Fruit fly (Drosophila melanogaster): ENCODE results near the gene Msr-110.

The Msr-110 gene

DNA sequence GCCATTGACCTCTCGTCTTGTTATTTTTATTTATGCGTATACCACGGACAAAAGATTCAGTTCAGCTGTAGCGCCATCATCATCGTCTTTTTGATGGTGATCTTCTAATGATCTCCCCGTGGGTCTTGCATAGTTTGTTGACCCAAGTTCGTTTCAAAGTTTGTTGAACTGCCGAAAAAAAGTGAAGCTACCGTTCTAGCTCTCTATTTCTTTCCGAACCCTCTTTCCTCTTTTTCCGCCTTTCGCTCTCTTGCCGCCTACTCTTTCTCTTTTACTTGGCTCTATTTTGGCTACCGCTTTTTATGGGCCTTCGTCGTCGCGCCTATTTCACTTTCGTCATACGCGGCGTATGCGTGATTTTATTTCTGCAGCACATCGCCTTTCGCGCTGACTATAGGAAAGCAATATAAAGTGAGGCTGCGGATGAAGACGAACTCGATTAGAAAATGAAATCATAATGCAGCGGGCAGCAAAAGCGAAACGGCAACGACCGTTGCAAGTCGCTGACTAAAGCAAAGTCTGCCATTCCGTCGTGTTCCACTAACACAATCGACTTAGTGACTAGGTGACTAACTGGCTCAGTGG is 31.7 kb upstream of the Msr-110 start (continued):
- peak; percentile 4 for TF ChIP-seq CG33557 (GFP tag; optimal IDR thresholded peaks at IDR 0.05)
- TF ChIP-seq Nf-YA (GFP tag; IDR thresholded peaks at IDR 0.05): no peak
- TF ChIP-seq Myb (GFP tag; optimal IDR thresholded peaks at IDR 0.05): no peak
- TF ChIP-seq pho (GFP tag; optimal IDR thresholded peaks at IDR 0.05): no peak
- TF ChIP-seq H15 (GFP tag; IDR thresholded peaks at IDR 0.05): no peak
- TF ChIP-seq grau (tag; optimal IDR thresholded peaks at IDR 0.05): no peak
- no peak for TF ChIP-seq ato (GFP tag; IDR thresholded peaks at IDR 0.05; ENCODE audit: partially characterized antibody)
- no peak for TF ChIP-seq toy (GFP tag; IDR thresholded peaks at IDR 0.05)
- no peak for TF ChIP-seq Xrp1 (GFP tag; IDR thresholded peaks at IDR 0.05)
- TF ChIP-seq CG12236 (GFP tag; optimal IDR thresholded peaks at IDR 0.05): no peak
- no peak for TF ChIP-seq sc (optimal IDR thresholded peaks at IDR 0.05)
- TF ChIP-seq sc (GFP tag; optimal IDR thresholded peaks at IDR 0.05): no peak
- no peak for TF ChIP-seq CG16863 (GFP tag; optimal IDR thresholded peaks at IDR 0.05)
- no peak for TF ChIP-seq Atf-2 (GFP tag; optimal IDR thresholded peaks at IDR 0.05)
- no peak for TF ChIP-seq CG10321 (GFP tag; IDR thresholded peaks at IDR 0.05)
- peak; percentile 99 for TF ChIP-seq Blimp-1 (GFP tag; optimal IDR thresholded peaks at IDR 0.05)
- peak; percentile 82 for TF ChIP-seq Ets65A (GFP tag)
- TF ChIP-seq Asciz (GFP tag; optimal IDR thresholded peaks at IDR 0.05): no peak
- TF ChIP-seq CG43689 (GFP tag; IDR thresholded peaks at IDR 0.05): no peak

DNA sequence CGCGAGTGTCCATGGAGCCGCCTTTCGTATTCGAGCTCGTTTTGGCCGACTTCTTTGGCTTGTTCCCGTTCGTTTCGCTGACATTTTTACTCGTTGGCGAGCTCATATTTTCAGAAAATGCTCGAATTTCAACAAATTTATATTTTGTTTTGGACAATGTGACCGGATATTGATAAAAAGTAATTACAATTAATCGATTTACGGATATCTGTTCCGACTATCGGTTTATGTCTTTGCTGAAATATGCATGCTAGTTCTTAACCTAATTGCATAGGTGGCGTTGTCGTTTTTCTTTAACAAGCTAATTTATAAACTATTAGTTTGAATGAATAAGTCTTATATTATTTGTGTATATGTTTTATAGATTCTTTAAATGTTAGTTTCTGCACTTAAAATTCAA is 31.0 kb upstream of the Msr-110 start, which contains the start of gene Eaf6:
Gene Eaf6 (minus strand): TSS at position 173 of the 400 bp plus-strand sequence.
- TF ChIP-seq CG7928 (GFP tag; optimal IDR thresholded peaks at IDR 0.05) (no peak), CG7745 (tag; optimal IDR thresholded peaks at IDR 0.05) (no peak), CG7839 (tag; optimal IDR thresholded peaks at IDR 0.05) (peak; percentile 24), ash1 (GFP tag; optimal IDR thresholded peaks at IDR 0.05) (no peak), Pdp1 (GFP tag; optimal IDR thresholded peaks at IDR 0.05) (no peak), sr (GFP tag; IDR thresholded peaks at IDR 0.05) (no peak), nau (GFP tag; optimal IDR thresholded peaks at IDR 0.05) (no peak), CG2202 (tag; optimal IDR thresholded peaks at IDR 0.05) (no peak), gcm2 (GFP tag; optimal IDR thresholded peaks at IDR 0.05) (no peak), trem (tag; optimal IDR thresholded peaks at IDR 0.05) (peak; percentile 54), Mrtf (GFP tag; IDR thresholded peaks at IDR 0.05) (no peak), CG1792 (GFP tag; optimal IDR thresholded peaks at IDR 0.05) (no peak), fd96Cb (tag; optimal IDR thresholded peaks at IDR 0.05) (no peak), CG2678 (tag; optimal IDR thresholded peaks at IDR 0.05) (no peak), PHDP (tag; optimal IDR thresholded peaks at IDR 0.05) (no peak), CG9817 (tag; optimal IDR thresholded peaks at IDR 0.05) (no peak), Max (GFP tag; optimal IDR thresholded peaks at IDR 0.05) (no peak), CG5180 (GFP tag; optimal IDR thresholded peaks at IDR 0.05) (no peak), mirr (GFP tag; optimal IDR thresholded peaks at IDR 0.05) (no peak), CG3995 (GFP tag; optimal IDR thresholded peaks at IDR 0.05) (peak; percentile 25), bbx (GFP tag; IDR thresholded peaks at IDR 0.05; ENCODE audit: partially characterized antibody) (0 out of 2 replicates have a peak, but pooled peaks have one; percentile 20), caup (GFP tag; optimal IDR thresholded peaks at IDR 0.05; ENCODE audit: severe bottlenecking) (no peak), Spps (tag; optimal IDR thresholded peaks at IDR 0.05) (no peak), emc (GFP tag; optimal IDR thresholded peaks at IDR 0.05) (no peak), oc (tag; optimal IDR thresholded peaks at IDR 0.05) (no peak), rib (GFP tag; IDR thresholded peaks at IDR 0.05) (no peak), CG8478 (optimal IDR thresholded peaks at IDR 0.05) (no peak), CG7372 (GFP tag; IDR thresholded peaks at IDR 0.05) (no peak), slbo (GFP tag; IDR thresholded peaks at IDR 0.05) (no peak; the same call in 1 of the 2 replicates), pho (GFP tag; optimal IDR thresholded peaks at IDR 0.05) (no peak), dmrt99B (tag; optimal IDR thresholded peaks at IDR 0.05) (no peak), Lim3 (GFP tag; IDR thresholded peaks at IDR 0.05) (no peak), Ssrp (tag; optimal IDR thresholded peaks at IDR 0.05) (no peak)
